Worm (Caenorhabditis elegans): ENCODE measurements around the gene fbxa-166.

ce11 chrII:1576030-1576429 lies 42.8 kb downstream of the fbxa-166 start, which contains the start of gene K05F6.10:
- TF ChIP-seq ztf-4 (tag; optimal IDR thresholded peaks at IDR 0.05) (no peak), elt-3 (tag; optimal IDR thresholded peaks at IDR 0.05) (no peak), fos-1 (tag; optimal IDR thresholded peaks at IDR 0.05) (no peak), nhr-237 (tag; optimal IDR thresholded peaks at IDR 0.05) (no peak), ztf-11 (tag; optimal IDR thresholded peaks at IDR 0.05) (no peak), snpc-4 (tag; optimal IDR thresholded peaks at IDR 0.05) (no peak), ceh-16 (tag; optimal IDR thresholded peaks at IDR 0.05) (no peak), elt-1 (tag; optimal IDR thresholded peaks at IDR 0.05) (no peak), zag-1 (tag; optimal IDR thresholded peaks at IDR 0.05) (no peak), nhr-28 (tag; optimal IDR thresholded peaks at IDR 0.05) (no peak), fkh-10 (GFP tag; optimal IDR thresholded peaks at IDR 0.05) (no peak)

Measured in whole organism, L3 larva.